Worm (Caenorhabditis elegans) whole organism, late embryonic: ENCODE data around the gene unc-7.
A peak's percentile ranks its signal among the peaks of the same experiment; 100 is the strongest.

ENCODE experiments used
- C08G9.2 ChIP-seq: sonication (generic microtip); optimal IDR thresholded peaks from 2 replicates; lab custom pipeline; 2016; ENCODE audit warnings: mild to moderate bottlenecking, missing genetic modification characterization, moderate library complexity, missing compliant biosample characterization
- F13H6.1 ChIP-seq: sonication (generic microtip); optimal IDR thresholded peaks from 2 replicates; lab custom pipeline; 2016; ENCODE audit warnings: missing genetic modification characterization, missing compliant biosample characterization
- K02D7.2 ChIP-seq: sonication (generic microtip); optimal IDR thresholded peaks from 2 replicates; lab custom pipeline; 2017; ENCODE audit warnings: mild to moderate bottlenecking, missing genetic modification characterization, missing compliant biosample characterization
- Y22D7AL.16 ChIP-seq: sonication (generic microtip); optimal IDR thresholded peaks from 2 replicates; lab custom pipeline; 2016; ENCODE audit warnings: missing genetic modification characterization, missing compliant biosample characterization
- ahr-1 ChIP-seq: sonication (generic microtip); optimal IDR thresholded peaks from 2 replicates; lab custom pipeline; 2016; ENCODE audit warnings: missing genetic modification characterization, missing compliant biosample characterization
- ama-1 ChIP-seq: fragments of 150-350 bp; optimal IDR thresholded peaks from 2 replicates; lab custom pipeline; 2014
- ceh-18 ChIP-seq: sonication (generic microtip); optimal IDR thresholded peaks from 2 replicates; lab custom pipeline; 2016; ENCODE audit warnings: missing genetic modification characterization, missing compliant biosample characterization
- ceh-19 ChIP-seq: fragments of 200-800 bp; sonication (Bioruptor generic); optimal IDR thresholded peaks from 2 replicates; lab custom pipeline; 2018; ENCODE audit warnings: mild to moderate bottlenecking, missing genetic modification characterization, missing compliant biosample characterization
- ceh-30 ChIP-seq: fragments of 150-350 bp; optimal IDR thresholded peaks from 2 replicates; lab custom pipeline; 2014; ENCODE audit warnings: missing biosample characterization, missing genetic modification characterization
- ceh-31 ChIP-seq: sonication (generic microtip); optimal IDR thresholded peaks from 2 replicates; lab custom pipeline; 2016; ENCODE audit warnings: missing genetic modification characterization, missing compliant biosample characterization
- ceh-45 ChIP-seq: fragments of 200-800 bp; sonication (Bioruptor generic); IDR thresholded peaks from 2 replicates; pipeline ENCODE4 v1.3.6; 2022; ENCODE audit warnings: missing genetic modification reagents, missing genetic modification characterization, missing compliant biosample characterization
- ceh-6 ChIP-seq: fragments of 200-800 bp; sonication (Bioruptor generic); optimal IDR thresholded peaks from 2 replicates; lab custom pipeline; 2018; ENCODE audit warnings: mild to moderate bottlenecking, missing genetic modification characterization, missing compliant biosample characterization
- ceh-9 ChIP-seq: sonication (generic microtip); optimal IDR thresholded peaks from 2 replicates; lab custom pipeline; 2016; ENCODE audit warnings: mild to moderate bottlenecking, missing genetic modification characterization, inconsistent platforms, missing compliant biosample characterization
- dmd-4 ChIP-seq: sonication (generic microtip); optimal IDR thresholded peaks from 2 replicates; lab custom pipeline; 2016; ENCODE audit warnings: borderline replicate concordance, missing genetic modification characterization, missing compliant biosample characterization
- dve-1 ChIP-seq: sonication (generic microtip); optimal IDR thresholded peaks from 2 replicates; lab custom pipeline; 2017; ENCODE audit warnings: antibody characterized with exemption, mild to moderate bottlenecking, missing genetic modification characterization, missing compliant biosample characterization
- elt-2 ChIP-seq: sonication (generic microtip); optimal IDR thresholded peaks from 2 replicates; lab custom pipeline; 2016; ENCODE audit warnings: missing genetic modification reagents, missing genetic modification characterization, missing compliant biosample characterization
- ets-4 ChIP-seq: sonication (generic microtip); optimal IDR thresholded peaks from 2 replicates; lab custom pipeline; 2016; ENCODE audit warnings: missing genetic modification characterization, missing compliant biosample characterization
- eyg-1 ChIP-seq: sonication (generic microtip); optimal IDR thresholded peaks from 2 replicates; lab custom pipeline; 2016; ENCODE audit warnings: missing genotype, missing genetic modification characterization, missing compliant biosample characterization
- fkh-10 ChIP-seq: fragments of 150-350 bp; optimal IDR thresholded peaks from 2 replicates; lab custom pipeline; 2014; ENCODE audit warnings: missing biosample characterization, missing genetic modification reagents, missing genetic modification characterization
- fkh-6 ChIP-seq: sonication (generic microtip); optimal IDR thresholded peaks from 2 replicates; lab custom pipeline; 2016; ENCODE audit warnings: missing genetic modification characterization, missing compliant biosample characterization
- gmeb-2 ChIP-seq: sonication (generic microtip); optimal IDR thresholded peaks from 2 replicates; lab custom pipeline; 2016; ENCODE audit warnings: missing genetic modification characterization, inconsistent platforms, missing compliant biosample characterization
- hlh-15 ChIP-seq: sonication (generic microtip); optimal IDR thresholded peaks from 2 replicates; lab custom pipeline; 2016; ENCODE audit warnings: missing genetic modification characterization, missing compliant biosample characterization
- hlh-30 ChIP-seq: sonication (generic microtip); optimal IDR thresholded peaks from 2 replicates; lab custom pipeline; 2017; ENCODE audit warnings: antibody characterized with exemption, missing genetic modification characterization, missing compliant biosample characterization; ENCODE audit not compliant: insufficient read depth
- mec-3 ChIP-seq: sonication (generic microtip); optimal IDR thresholded peaks from 2 replicates; lab custom pipeline; 2016; ENCODE audit warnings: borderline replicate concordance, missing genetic modification characterization, missing compliant biosample characterization
- nhr-11 ChIP-seq: fragments of 150-350 bp; optimal IDR thresholded peaks from 2 replicates; lab custom pipeline; 2014; ENCODE audit warnings: missing biosample characterization, missing genetic modification characterization
- pag-3 ChIP-seq: sonication (generic microtip); optimal IDR thresholded peaks from 2 replicates; lab custom pipeline; 2016; ENCODE audit warnings: missing compliant biosample characterization, missing genetic modification characterization, borderline replicate concordance
- pax-1 ChIP-seq: fragments of 150-350 bp; optimal IDR thresholded peaks from 2 replicates; lab custom pipeline; 2014; ENCODE audit warnings: missing biosample characterization, missing genetic modification characterization
- pha-2 ChIP-seq: sonication (generic microtip); optimal IDR thresholded peaks from 2 replicates; lab custom pipeline; 2017; ENCODE audit warnings: mild to moderate bottlenecking, missing genetic modification characterization, missing compliant biosample characterization
- pha-4 ChIP-seq: fragments of 150-350 bp; optimal IDR thresholded peaks from 2 replicates; lab custom pipeline; 2018; ENCODE audit warnings: missing biosample characterization, missing genetic modification reagents, missing genetic modification characterization
- pqm-1 ChIP-seq: sonication (generic microtip); optimal IDR thresholded peaks from 2 replicates; lab custom pipeline; 2016; ENCODE audit warnings: missing genetic modification characterization, missing compliant biosample characterization
- pros-1 ChIP-seq: fragments of 150-350 bp; optimal IDR thresholded peaks from 2 replicates; lab custom pipeline; 2014; ENCODE audit warnings: missing biosample characterization, missing genetic modification reagents, missing genetic modification characterization
- sox-2 ChIP-seq: fragments of 200-800 bp; sonication (Bioruptor generic); IDR thresholded peaks from 2 replicates; pipeline ENCODE4 v1.3.6; 2022; ENCODE audit warnings: missing genetic modification reagents, missing genetic modification characterization, missing compliant biosample characterization
- tbx-2 ChIP-seq: sonication (generic microtip); optimal IDR thresholded peaks from 2 replicates; lab custom pipeline; 2016; ENCODE audit warnings: missing genetic modification characterization, missing compliant biosample characterization
- tbx-7 ChIP-seq: sonication (generic microtip); optimal IDR thresholded peaks from 2 replicates; lab custom pipeline; 2016; ENCODE audit warnings: missing genotype, missing genetic modification characterization, missing compliant biosample characterization
- ttx-3 ChIP-seq: sonication (generic microtip); optimal IDR thresholded peaks from 2 replicates; lab custom pipeline; 2016; ENCODE audit warnings: missing genetic modification reagents, missing genetic modification characterization, missing compliant biosample characterization
- unc-42 ChIP-seq: sonication (generic microtip); optimal IDR thresholded peaks from 2 replicates; lab custom pipeline; 2016; ENCODE audit warnings: missing genotype, missing genetic modification characterization, missing compliant biosample characterization
- unc-86 ChIP-seq: sonication (generic microtip); optimal IDR thresholded peaks from 2 replicates; lab custom pipeline; 2016; ENCODE audit warnings: missing genetic modification characterization, missing compliant biosample characterization
- zip-5 ChIP-seq: sonication (generic microtip); optimal IDR thresholded peaks from 2 replicates; lab custom pipeline; 2016; ENCODE audit warnings: missing genetic modification characterization, missing compliant biosample characterization
- ztf-16 ChIP-seq: sonication (generic microtip); optimal IDR thresholded peaks from 2 replicates; lab custom pipeline; 2017; ENCODE audit warnings: missing genetic modification characterization, missing compliant biosample characterization

The unc-7 gene

DNA sequence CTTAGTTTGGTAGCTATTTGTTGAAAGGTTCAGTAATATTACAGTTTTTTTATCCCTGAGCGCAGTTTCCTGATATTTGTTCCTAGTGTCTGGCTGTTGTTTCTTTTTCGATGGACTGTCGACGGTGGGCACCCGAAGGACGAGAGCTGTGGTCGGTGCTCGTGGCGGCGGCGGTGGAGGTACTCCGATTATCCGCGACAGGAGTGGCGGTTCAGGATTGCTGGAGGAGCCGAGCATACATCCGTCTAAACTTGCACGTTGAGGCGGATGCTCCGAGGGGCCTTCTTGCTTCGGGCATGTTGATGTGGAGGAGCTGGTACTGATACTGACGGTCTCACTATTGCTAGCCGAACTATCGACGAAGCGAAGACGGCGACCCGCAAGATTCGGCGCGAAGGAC is 20.2 kb downstream of the unc-7 start:
- no peak for TF ChIP-seq ceh-19
- TF ChIP-seq ttx-3 (tag; lab: Kevin White, UChicago): no peak
- TF ChIP-seq dmd-4 (tag; lab: Kevin White, UChicago): no peak
- no peak for TF ChIP-seq unc-42 (tag; lab: Kevin White, UChicago)
- TF ChIP-seq C08G9.2 (tag; lab: Kevin White, UChicago): no peak
- TF ChIP-seq unc-86 (tag; lab: Kevin White, UChicago): no peak
- no peak for TF ChIP-seq pha-2
- no peak for TF ChIP-seq ceh-45 (GFP tag; lab: Robert Waterston, UW)
- TF ChIP-seq ahr-1 (tag; lab: Kevin White, UChicago): no peak
- TF ChIP-seq pros-1 (tag; lab: Kevin White, UChicago): no peak
- TF ChIP-seq pax-1 (tag; lab: Kevin White, UChicago): no peak
- no peak for TF ChIP-seq hlh-30 (tag; lab: Kevin White, UChicago)
- no peak for TF ChIP-seq hlh-15
- no peak for TF ChIP-seq ets-4 (tag; lab: Kevin White, UChicago)
- TF ChIP-seq ceh-18 (tag; lab: Kevin White, UChicago): no peak
- no peak for TF ChIP-seq eyg-1 (tag; lab: Kevin White, UChicago)
- no peak for TF ChIP-seq K02D7.2 (tag; lab: Kevin White, UChicago)
- TF ChIP-seq ceh-31 (tag; lab: Kevin White, UChicago): no peak
- no peak for TF ChIP-seq pag-3 (tag; lab: Kevin White, UChicago)
- TF ChIP-seq tbx-2 (tag; lab: Kevin White, UChicago): no peak

DNA sequence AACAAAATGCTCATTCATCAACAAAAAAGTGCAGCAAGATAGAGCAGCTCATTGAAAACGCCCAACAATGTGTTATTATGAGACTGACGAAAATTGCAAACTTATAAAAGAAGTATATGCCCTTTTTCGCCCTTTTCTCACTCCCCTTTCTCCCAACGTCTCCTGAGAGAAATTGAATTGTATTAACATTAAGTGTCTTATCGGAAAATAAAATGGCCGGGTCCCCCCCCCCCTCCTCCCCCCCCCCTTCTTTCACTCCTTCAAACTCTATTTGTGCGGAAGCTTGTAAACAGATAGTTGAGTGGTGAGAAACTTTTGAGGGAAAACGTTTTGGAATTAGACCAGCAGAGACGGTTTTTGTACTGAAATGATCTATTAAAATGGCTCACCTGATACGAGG is 20.8 kb downstream of the unc-7 start:
- TF ChIP-seq tbx-7 (tag; lab: Kevin White, UChicago): no peak
- no peak for TF ChIP-seq pag-3 (tag; lab: Kevin White, UChicago)
- no peak for TF ChIP-seq dmd-4 (tag; lab: Kevin White, UChicago)
- no peak for TF ChIP-seq fkh-6 (tag; lab: Kevin White, UChicago)
- TF ChIP-seq pha-2: no peak
- no peak for TF ChIP-seq Y22D7AL.16 (tag; lab: Kevin White, UChicago)
- no peak for TF ChIP-seq ttx-3 (tag; lab: Kevin White, UChicago)
- no peak for TF ChIP-seq pha-4 (tag; lab: Kevin White, UChicago)
- no peak for TF ChIP-seq ama-1 (lab: Kevin White, UChicago)

DNA sequence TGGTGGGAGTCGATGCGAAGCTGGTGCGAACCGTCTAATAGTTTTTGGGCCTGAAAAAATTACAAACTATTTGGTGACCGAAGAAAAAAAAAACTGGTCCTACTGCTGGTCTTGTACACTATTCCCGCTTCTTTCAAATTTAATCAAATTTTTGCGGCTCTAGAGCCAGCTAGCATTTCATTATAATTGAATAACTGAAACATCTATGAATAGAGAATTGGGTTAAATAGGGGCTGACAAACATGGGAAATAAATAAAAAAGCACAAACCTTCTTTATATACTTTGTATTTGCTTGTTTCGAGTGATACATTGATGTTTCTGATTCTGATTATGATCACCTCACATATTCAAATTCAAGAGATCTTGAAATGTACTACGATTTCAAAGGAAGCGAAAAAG is 22.4 kb downstream of the unc-7 start:
- no peak for TF ChIP-seq elt-2 (tag; lab: Kevin White, UChicago)
- TF ChIP-seq hlh-30 (tag; lab: Kevin White, UChicago): no peak
- TF ChIP-seq fkh-10 (GFP tag; lab: Kevin White, UChicago): no peak
- TF ChIP-seq unc-42 (tag; lab: Kevin White, UChicago): peak; percentile 69
- TF ChIP-seq ceh-9 (tag; lab: Kevin White, UChicago): no peak
- TF ChIP-seq pqm-1 (tag; lab: Kevin White, UChicago): no peak

DNA sequence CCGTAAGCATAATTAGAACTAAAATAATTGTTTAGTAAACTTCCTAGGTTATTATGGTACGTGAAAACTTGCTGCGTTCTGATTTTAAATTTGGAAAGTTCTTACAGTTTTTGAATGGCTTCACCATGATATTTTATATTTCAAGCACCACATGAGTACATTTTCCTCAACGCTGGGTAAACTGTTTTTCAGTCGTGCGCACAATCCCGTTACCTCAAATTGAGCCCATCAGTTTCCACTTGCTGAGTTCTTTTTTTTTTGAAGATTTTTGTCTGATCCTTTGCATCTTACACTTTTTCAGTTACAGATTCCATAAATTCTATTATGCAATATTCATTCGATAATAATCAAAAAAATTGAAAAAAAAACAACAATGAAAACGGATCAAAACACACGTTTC is 27.0 kb downstream of the unc-7 start:
- TF ChIP-seq ceh-6 (GFP tag; lab: Kevin White, UChicago) (no peak), ceh-19 (no peak), ztf-16 (no peak), dve-1 (no peak), pqm-1 (tag; lab: Kevin White, UChicago) (no peak), C08G9.2 (tag; lab: Kevin White, UChicago) (no peak), pax-1 (tag; lab: Kevin White, UChicago) (no peak), ama-1 (lab: Kevin White, UChicago) (no peak), F13H6.1 (tag; lab: Kevin White, UChicago) (no peak), gmeb-2 (tag; lab: Kevin White, UChicago) (no peak), Y22D7AL.16 (tag; lab: Kevin White, UChicago) (no peak), fkh-10 (GFP tag; lab: Kevin White, UChicago) (no peak)

DNA sequence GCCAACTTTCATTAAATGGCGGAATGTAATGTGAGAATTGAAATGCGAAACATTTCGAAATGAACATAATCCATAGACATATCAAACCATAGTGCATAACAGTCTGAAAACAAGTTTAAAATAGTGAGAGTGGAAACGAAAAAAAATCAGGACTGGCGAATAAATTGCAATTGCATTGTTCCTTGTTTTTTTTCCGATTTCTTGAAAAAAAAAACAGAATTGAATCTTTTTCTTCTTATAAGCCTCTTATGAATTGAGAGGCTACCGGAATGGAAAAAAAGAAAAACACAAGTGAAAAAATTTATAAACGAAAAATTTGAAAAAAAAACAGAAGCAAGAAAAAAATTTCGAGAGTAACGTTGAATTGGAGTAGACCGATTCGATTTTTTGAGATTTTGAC is 31.0 kb downstream of the unc-7 start, which contains the start of gene R07D5.2:
R07D5.2 (minus strand) TSS at position 101 of the 400 bp plus-strand sequence.
- TF ChIP-seq hlh-30 (tag; lab: Kevin White, UChicago) (no peak), mec-3 (tag; lab: Kevin White, UChicago) (no peak), nhr-11 (tag; lab: Kevin White, UChicago) (no peak), sox-2 (GFP tag; lab: Robert Waterston, UW) (no peak), hlh-15 (no peak), zip-5 (no peak), pha-2 (no peak), ceh-30 (tag; lab: Kevin White, UChicago) (no peak)
